Fruit fly (Drosophila melanogaster): ENCODE results near the gene Pdha.

DNA sequence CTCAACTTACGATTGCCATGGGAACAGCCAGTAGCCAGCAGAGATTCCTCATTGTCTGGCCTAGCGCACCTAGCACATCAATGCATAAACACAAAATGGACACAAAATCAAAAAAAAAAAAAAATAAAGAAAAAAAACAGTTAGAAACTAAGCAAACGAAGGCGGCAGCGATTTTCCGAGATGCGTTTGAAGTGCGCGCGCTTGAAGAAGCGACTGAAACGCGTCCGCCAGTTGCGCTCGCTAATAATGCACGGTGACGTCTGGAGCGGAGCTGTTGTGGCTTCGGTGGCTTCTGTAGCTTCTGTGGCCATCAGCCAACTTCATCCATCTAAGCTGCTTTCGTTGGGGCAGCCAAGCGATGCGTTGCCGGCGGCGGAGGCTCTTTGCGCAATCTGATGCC, 47.7 kb upstream of the Pdha start, which contains the start of gene CG15473:
- TF ChIP-seq CG32772 (GFP tag; IDR thresholded peaks at IDR 0.05) = no peak
- TF ChIP-seq CG10274 (GFP tag; optimal IDR thresholded peaks at IDR 0.05) = no peak
- TF ChIP-seq Aef1 (GFP tag; IDR thresholded peaks at IDR 0.05) = no peak
